Fruit fly (Drosophila melanogaster): ENCODE results near the gene flr.

DNA sequence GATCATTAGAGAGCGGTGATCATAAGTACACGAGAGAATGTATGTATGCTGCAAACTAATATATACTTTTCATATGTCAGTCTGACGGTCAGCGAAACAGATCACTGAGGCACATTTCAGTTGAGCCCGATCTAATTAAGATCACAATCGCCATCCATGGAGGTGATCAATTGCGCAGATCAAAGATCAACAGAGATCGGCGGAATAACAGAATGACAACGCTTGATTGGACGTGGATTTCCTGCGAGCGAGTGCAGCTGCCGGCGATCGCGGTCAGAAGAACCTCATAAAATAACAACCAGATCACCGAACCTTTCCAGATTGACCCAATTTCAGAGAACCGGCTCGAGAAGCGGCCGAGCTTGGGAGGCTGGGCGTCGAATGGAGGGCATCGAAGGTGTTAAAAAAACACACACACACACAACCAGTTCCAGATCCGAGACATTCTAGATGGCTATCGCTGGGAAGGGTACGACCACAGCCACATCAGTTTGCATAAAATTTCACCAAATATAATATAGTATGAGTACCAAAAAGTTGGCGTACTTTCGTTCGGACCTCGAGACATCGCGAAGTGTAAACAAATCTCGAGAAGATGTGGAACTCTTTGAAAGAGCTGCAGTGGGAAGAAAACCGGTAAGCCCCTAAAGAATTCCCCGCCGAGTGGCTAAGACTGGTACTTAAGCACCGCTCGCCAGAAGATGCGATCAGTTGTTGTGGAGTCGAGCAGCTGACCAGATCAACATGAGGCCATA is 30.4 kb upstream of the flr start, which contains the start of gene ImpL1:
- TF ChIP-seq Ets98B (GFP tag; IDR thresholded peaks at IDR 0.05), result no peak
- TF ChIP-seq Snoo (tag; optimal IDR thresholded peaks at IDR 0.05), result no peak
- no peak for TF ChIP-seq CG8159 (tag; optimal IDR thresholded peaks at IDR 0.05)
- no peak for TF ChIP-seq CG10348 (GFP tag; IDR thresholded peaks at IDR 0.05)
- no peak for TF ChIP-seq fd96Ca (GFP tag; IDR thresholded peaks at IDR 0.05)
- no peak for TF ChIP-seq CG14655 (GFP tag; optimal IDR thresholded peaks at IDR 0.05)
- no peak for TF ChIP-seq EcR (GFP tag; optimal IDR thresholded peaks at IDR 0.05)
- no peak for TF ChIP-seq Pif1B (GFP tag; optimal IDR thresholded peaks at IDR 0.05)
- TF ChIP-seq gl (tag; optimal IDR thresholded peaks at IDR 0.05), result no peak
- no peak for TF ChIP-seq CG8301 (tag; optimal IDR thresholded peaks at IDR 0.05)
- TF ChIP-seq CG34367 (tag; optimal IDR thresholded peaks at IDR 0.05), result no peak

Measured in whole organism, pupa.